Fruit fly (Drosophila melanogaster) whole organism, prepupa: Measurements from ENCODE around the gene KLHL18.

ENCODE experiments used
- CG11762 ChIP-seq: fragments of 200-800 bp; sonication (Bioruptor generic); optimal IDR thresholded peaks from 3 replicates; lab custom pipeline; 2016; ENCODE audit warnings: missing biosample characterization, missing genetic modification characterization; ENCODE audit not compliant: insufficient read depth
- CG11902 ChIP-seq: fragments of 200-800 bp; sonication (Bioruptor generic); optimal IDR thresholded peaks from 3 replicates; lab custom pipeline; 2016; ENCODE audit warnings: missing biosample characterization, missing genetic modification characterization
- CG15336 ChIP-seq: fragments of 200-800 bp; sonication (Bioruptor generic); IDR thresholded peaks from 2 replicates; pipeline ENCODE4 v1.3.6; 2022; ENCODE audit warnings: missing biosample characterization, missing genetic modification characterization
- CG16779 ChIP-seq: fragments of 200-800 bp; sonication (Bioruptor generic); optimal IDR thresholded peaks from 3 replicates; lab custom pipeline; 2017; ENCODE audit warnings: missing biosample characterization, mild to moderate bottlenecking, missing genetic modification characterization
- CG3032 ChIP-seq: fragments of 200-800 bp; optimal IDR thresholded peaks from 2 replicates; lab custom pipeline; 2019; ENCODE audit warnings: missing biosample characterization, mild to moderate bottlenecking, missing genetic modification characterization, moderate library complexity
- CG31627 ChIP-seq: fragments of 200-800 bp; sonication (Bioruptor generic); optimal IDR thresholded peaks from 3 replicates; lab custom pipeline; 2016; ENCODE audit warnings: missing biosample characterization, missing genetic modification characterization
- CG3919 ChIP-seq: fragments of 200-800 bp; sonication (Bioruptor generic); optimal IDR thresholded peaks from 3 replicates; lab custom pipeline; 2016; ENCODE audit warnings: missing biosample characterization, missing genetic modification characterization
- CG4318 ChIP-seq: fragments of 200-800 bp; sonication (Bioruptor generic); optimal IDR thresholded peaks from 3 replicates; lab custom pipeline; 2017; ENCODE audit warnings: missing biosample characterization, mild to moderate bottlenecking, missing genetic modification characterization
- CG6163 ChIP-seq: fragments of 200-800 bp; sonication (Bioruptor generic); IDR thresholded peaks from 3 replicates; pipeline ENCODE4 v1.3.6; 2022; ENCODE audit warnings: missing biosample characterization, missing genetic modification characterization
- CG6854 ChIP-seq: fragments of 200-800 bp; sonication (Bioruptor generic); optimal IDR thresholded peaks from 2 replicates; lab custom pipeline; 2017; ENCODE audit warnings: missing biosample characterization, mild to moderate bottlenecking, missing genetic modification characterization
- CG7368 ChIP-seq: fragments of 200-800 bp; sonication (Bioruptor generic); optimal IDR thresholded peaks from 3 replicates; lab custom pipeline; 2016; ENCODE audit warnings: missing biosample characterization, missing genetic modification characterization
- CG9139 ChIP-seq: fragments of 200-800 bp; sonication (Bioruptor generic); optimal IDR thresholded peaks from 3 replicates; lab custom pipeline; 2017; ENCODE audit warnings: missing biosample characterization, mild to moderate bottlenecking, missing genetic modification characterization
- Eip75B ChIP-seq: fragments of 200-800 bp; sonication (Bioruptor generic); optimal IDR thresholded peaks from 3 replicates; lab custom pipeline; 2016; ENCODE audit warnings: missing biosample characterization, missing genetic modification characterization
- Eip78C ChIP-seq: fragments of 200-800 bp; sonication (Bioruptor generic); peaks from one replicate; lab custom pipeline; 2016; ENCODE audit warnings: missing biosample characterization, missing genetic modification characterization
- Ets21C ChIP-seq: fragments of 200-800 bp; sonication (Bioruptor generic); optimal IDR thresholded peaks from 3 replicates; lab custom pipeline; 2016; ENCODE audit warnings: missing biosample characterization, missing genetic modification characterization
- Gug ChIP-seq: fragments of 200-800 bp; sonication (Bioruptor generic); IDR thresholded peaks from 2 replicates; pipeline ENCODE4 v1.3.6; 2022; ENCODE audit warnings: missing biosample characterization, missing genetic modification characterization
- Hr4 ChIP-seq: fragments of 200-800 bp; sonication (Bioruptor generic); optimal IDR thresholded peaks from 3 replicates; lab custom pipeline; 2016; ENCODE audit warnings: missing biosample characterization, missing genetic modification characterization
- Lpt ChIP-seq: fragments of 200-800 bp; sonication (Bioruptor generic); optimal IDR thresholded peaks from 3 replicates; lab custom pipeline; 2016; ENCODE audit warnings: missing biosample characterization, missing genetic modification characterization
- Met ChIP-seq: fragments of 200-800 bp; sonication (Bioruptor generic); optimal IDR thresholded peaks from 3 replicates; lab custom pipeline; 2016; ENCODE audit warnings: missing biosample characterization, missing genetic modification characterization
- OdsH ChIP-seq: fragments of 200-800 bp; sonication (Bioruptor generic); optimal IDR thresholded peaks from 3 replicates; lab custom pipeline; 2016; ENCODE audit warnings: missing biosample characterization, missing genetic modification characterization
- Sox15 ChIP-seq: fragments of 200-800 bp; sonication (Bioruptor generic); optimal IDR thresholded peaks from 3 replicates; lab custom pipeline; 2016; ENCODE audit warnings: missing biosample characterization, missing genetic modification characterization
- acj6 ChIP-seq: fragments of 200-800 bp; sonication (Bioruptor generic); optimal IDR thresholded peaks from 3 replicates; lab custom pipeline; 2016; ENCODE audit warnings: missing biosample characterization, missing genetic modification characterization
- cyc ChIP-seq: fragments of 200-800 bp; sonication (Bioruptor generic); optimal IDR thresholded peaks from 3 replicates; lab custom pipeline; 2016; ENCODE audit warnings: missing biosample characterization, missing genetic modification characterization
- dsx ChIP-seq: fragments of 200-800 bp; optimal IDR thresholded peaks from 3 replicates; lab custom pipeline; 2019; ENCODE audit warnings: missing biosample characterization, mild to moderate bottlenecking, missing genetic modification characterization, moderate library complexity; ENCODE audit not compliant: poor library complexity, severe bottlenecking
- esn ChIP-seq: fragments of 200-800 bp; sonication (Bioruptor generic); optimal IDR thresholded peaks from 2 replicates; lab custom pipeline; 2016; ENCODE audit warnings: missing biosample characterization, mild to moderate bottlenecking, missing genetic modification characterization, moderate library complexity
- fkh ChIP-seq: fragments of 200-800 bp; sonication (Bioruptor generic); optimal IDR thresholded peaks from 3 replicates; lab custom pipeline; 2017; ENCODE audit warnings: missing biosample characterization, mild to moderate bottlenecking, missing genetic modification characterization, moderate library complexity
- lz ChIP-seq: fragments of 200-800 bp; sonication (Bioruptor generic); optimal IDR thresholded peaks from 3 replicates; lab custom pipeline; 2016; ENCODE audit warnings: missing biosample characterization, missing genetic modification characterization
- svp ChIP-seq: fragments of 200-800 bp; sonication (Bioruptor generic); peaks from one replicate; lab custom pipeline; 2016; ENCODE audit warnings: missing biosample characterization, missing genetic modification characterization
- vri ChIP-seq: fragments of 200-800 bp; sonication (Bioruptor generic); optimal IDR thresholded peaks from 3 replicates; lab custom pipeline; 2016; ENCODE audit warnings: missing biosample characterization, mild to moderate bottlenecking, missing genetic modification characterization

Gene KLHL18

DNA sequence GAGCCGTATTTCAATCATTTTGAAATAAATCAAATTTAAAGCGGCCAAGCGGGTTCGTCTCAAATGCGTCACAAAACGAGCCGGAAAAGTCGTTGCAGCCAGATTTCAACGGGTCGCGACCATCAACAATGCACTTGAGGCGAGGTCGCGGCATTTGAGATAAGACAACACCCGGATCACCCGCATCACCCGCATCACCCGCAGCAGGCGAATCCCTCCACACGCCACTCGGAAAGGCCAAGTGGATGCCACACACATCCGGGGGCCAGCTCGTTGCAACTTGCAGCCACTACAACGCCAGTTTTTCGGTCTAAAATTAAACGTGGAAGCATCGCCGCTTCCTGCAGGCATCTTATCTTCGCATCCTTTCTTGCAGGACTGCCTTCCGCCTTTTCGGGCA lies 3.8 kb downstream of the KLHL18 start:
- TF ChIP-seq CG11762 (GFP tag; lab: Kevin White, UChicago), result no peak
- TF ChIP-seq CG7368 (GFP tag; lab: Kevin White, UChicago), result no peak
- TF ChIP-seq CG6163, result 0 out of 3 replicates have a peak, but pooled peaks have one; percentile 30
- peak; percentile 64 for TF ChIP-seq svp
- TF ChIP-seq, all 60 proteins: peak for 2

- TF ChIP-seq acj6 (GFP tag; lab: Kevin White, UChicago) (no peak), dsx (GFP tag; lab: Kevin White, UChicago) (no peak), Ets21C (GFP tag; lab: Kevin White, UChicago) (no peak), CG11902 (no peak), Sox15 (GFP tag; lab: Kevin White, UChicago) (no peak), Gug (no peak), Lpt (GFP tag; lab: Kevin White, UChicago) (no peak), CG31627 (GFP tag; lab: Kevin White, UChicago) (no peak)
Measured at dm6 chr3R:12005417-12005816, 4.8 kb downstream of the KLHL18 start, which contains the start of gene Tk. Tk (minus strand) TSS chr3R:12005473.

DNA sequence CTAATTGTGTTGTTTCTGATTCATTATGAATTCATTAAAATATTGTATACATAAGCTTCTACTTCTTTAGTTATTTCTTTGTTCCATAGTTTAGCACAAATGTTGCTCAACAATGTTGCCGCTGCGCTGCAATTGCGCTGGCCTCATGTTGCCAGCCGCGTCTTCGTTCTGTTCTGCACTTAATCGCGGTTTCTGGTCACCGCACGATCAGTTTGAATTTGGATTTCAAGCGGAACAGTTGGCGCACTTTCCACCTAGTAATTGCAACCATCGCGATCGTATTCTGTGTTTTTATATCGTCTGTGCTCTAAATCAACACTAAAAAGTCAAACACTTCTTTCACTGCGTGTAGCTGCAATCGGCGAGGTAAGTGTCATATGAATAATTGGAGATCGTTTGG lies 11.2 kb downstream of the KLHL18 start, which contains the start of gene Ect3:
Gene Ect3 (plus strand): TSS at position 205 of the 400 bp plus-strand sequence.
- TF ChIP-seq Gug (no peak), Eip78C (GFP tag; lab: Kevin White, UChicago) (peak; percentile 47)

DNA sequence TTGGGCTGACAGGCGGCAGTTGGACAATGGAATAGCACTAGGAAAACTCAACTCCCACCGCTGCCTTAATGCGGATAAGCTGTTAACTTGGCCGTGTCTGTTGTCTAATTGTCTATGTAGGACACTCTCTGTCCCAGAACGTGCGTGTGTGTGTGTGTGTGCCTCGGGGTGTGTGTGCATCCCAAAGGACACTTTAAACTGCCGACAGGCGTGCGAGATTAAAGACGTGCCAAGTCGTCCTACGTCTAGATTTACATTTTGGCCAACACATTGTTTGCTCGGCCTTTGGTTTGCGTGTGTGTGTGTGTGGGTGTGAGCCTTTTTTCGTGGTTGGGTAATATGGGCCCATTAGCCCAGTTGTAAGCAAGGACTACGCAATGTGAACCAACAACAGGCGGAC lies 12.1 kb downstream of the KLHL18 start:
- TF ChIP-seq Met (GFP tag; lab: Kevin White, UChicago) (no peak), Eip75B (no peak), OdsH (GFP tag; lab: Kevin White, UChicago) (no peak), lz (GFP tag; lab: Kevin White, UChicago) (no peak), Ets21C (GFP tag; lab: Kevin White, UChicago) (no peak), CG15336 (GFP tag; lab: Robert Waterston, UW) (no peak), Hr4 (GFP tag; lab: Kevin White, UChicago) (no peak)
- TF ChIP-seq, all 60 proteins: peak for 0

- TF ChIP-seq Met (GFP tag; lab: Kevin White, UChicago), result no peak
- TF ChIP-seq esn (GFP tag; lab: Kevin White, UChicago), result peak; percentile 2
- TF ChIP-seq CG9139, result peak; percentile 39
- peak; percentile 12 for TF ChIP-seq CG3919
- TF ChIP-seq CG15336 (GFP tag; lab: Robert Waterston, UW), result peak; percentile 30; the same call in 1 of the 2 replicates
- TF ChIP-seq CG6854 (GFP tag; lab: Kevin White, UChicago), result peak; percentile 56
- no peak for TF ChIP-seq CG4318 (GFP tag; lab: Kevin White, UChicago)
- peak; percentile 6 for TF ChIP-seq CG3032 (tag; lab: Kevin White, UChicago)
- no peak for TF ChIP-seq vri (GFP tag; lab: Kevin White, UChicago)
- peak; percentile 44 for TF ChIP-seq Eip78C (GFP tag; lab: Kevin White, UChicago)
- TF ChIP-seq svp, result peak; percentile 77
- no peak for TF ChIP-seq cyc (GFP tag; lab: Kevin White, UChicago)
- TF ChIP-seq fkh (GFP tag; lab: Kevin White, UChicago), result peak; percentile 76
- TF ChIP-seq Lpt (GFP tag; lab: Kevin White, UChicago), result peak; percentile 42
- TF ChIP-seq Eip75B, result peak; percentile 17
- peak; percentile 53; the same call in 2 of the 3 replicates for TF ChIP-seq CG6163
- peak; percentile 0 for TF ChIP-seq CG16779 (tag; lab: Kevin White, UChicago)
- TF ChIP-seq dsx (GFP tag; lab: Kevin White, UChicago), result peak; percentile 33
- TF ChIP-seq, all 60 proteins: peak for 14
Measured at dm6 chr3R:11992934-11993670, 17.1 kb downstream of the KLHL18 start, which contains the start of gene mfas. mfas (minus strand) TSS chr3R:11993315.
